Worm (Caenorhabditis elegans): ENCODE measurements around the gene ncx-7.

ncx-7 gene

ce11 chrIII:9705157-9705905 lies 14.8 kb downstream of the ncx-7 start:
- TF ChIP-seq lin-35 (GFP tag; optimal IDR thresholded peaks at IDR 0.05) (peak in 1 of 3 experiments; percentile 25), cebp-1 (GFP tag; IDR thresholded peaks at IDR 0.05) (no peak), cebp-1 (tag; optimal IDR thresholded peaks at IDR 0.05) (no peak)

- TF ChIP-seq attf-6 (GFP tag; IDR thresholded peaks at IDR 0.05) (no peak), atf-7 (tag; optimal IDR thresholded peaks at IDR 0.05) (peak; percentile 40), nhr-80 (tag; optimal IDR thresholded peaks at IDR 0.05) (no peak)
These were observed 15.5 kb downstream of the ncx-7 start for ce11 chrIII:9704606-9704938.

- TF ChIP-seq zim-3 (tag; optimal IDR thresholded peaks at IDR 0.05), result no peak
- TF ChIP-seq attf-5 (GFP tag; optimal IDR thresholded peaks at IDR 0.05), result no peak
- TF ChIP-seq K12H6.12 (tag; optimal IDR thresholded peaks at IDR 0.05), result peak; percentile 51
- no peak for TF ChIP-seq aptf-2 (GFP tag; conservative IDR thresholded peaks at IDR 0.05)
- no peak for TF ChIP-seq mxl-1 (tag; optimal IDR thresholded peaks at IDR 0.05)
- 0 out of 2 replicates have a peak, but pooled peaks have one; percentile 57 for TF ChIP-seq lin-26 (GFP tag; IDR thresholded peaks at IDR 0.05)
- TF ChIP-seq egl-18 (GFP tag; IDR thresholded peaks at IDR 0.05), result no peak
- no peak for TF ChIP-seq mcd-1 (GFP tag; IDR thresholded peaks at IDR 0.05)
- TF ChIP-seq snpc-1.3 (tag; optimal IDR thresholded peaks at IDR 0.05; ENCODE audit: insufficient read depth), result no peak
- no peak for TF ChIP-seq lsy-27 (tag; optimal IDR thresholded peaks at IDR 0.05; ENCODE audit: borderline replicate concordance, insufficient read depth)
- no peak for TF ChIP-seq cebp-1 (GFP tag; IDR thresholded peaks at IDR 0.05)
- peak; percentile 36 for TF ChIP-seq cebp-1 (tag; optimal IDR thresholded peaks at IDR 0.05)
- TF ChIP-seq zfh-2 (GFP tag; conservative IDR thresholded peaks at IDR 0.05), result peak; percentile 83
- TF ChIP-seq madf-6 (GFP tag; IDR thresholded peaks at IDR 0.05), result no peak
- TF ChIP-seq fkh-3 (tag; optimal IDR thresholded peaks at IDR 0.05), result no peak
- TF ChIP-seq ceh-27 (GFP tag; optimal IDR thresholded peaks at IDR 0.05), result peak; percentile 38
- no peak for TF ChIP-seq ceh-79 (tag; optimal IDR thresholded peaks at IDR 0.05)
- no peak for TF ChIP-seq ekl-4 (GFP tag; IDR thresholded peaks at IDR 0.05)
- TF ChIP-seq die-1 (tag; optimal IDR thresholded peaks at IDR 0.05), result peak; percentile 11
- peak; percentile 38 for TF ChIP-seq somi-1 (GFP tag; optimal IDR thresholded peaks at IDR 0.05)
- no peak for TF ChIP-seq rpc-1 (optimal IDR thresholded peaks at IDR 0.05)
- no peak for TF ChIP-seq rpc-1 (tag; optimal IDR thresholded peaks at IDR 0.05)
- TF ChIP-seq unc-130 (GFP tag; optimal IDR thresholded peaks at IDR 0.05), result no peak
- no peak for TF ChIP-seq cebp-2 (GFP tag; IDR thresholded peaks at IDR 0.05)
- no peak for TF ChIP-seq nhr-27 (tag; optimal IDR thresholded peaks at IDR 0.05)
- no peak for TF ChIP-seq C06A6.2 (GFP tag; conservative IDR thresholded peaks at IDR 0.05)
- TF ChIP-seq hmg-1.2 (GFP tag; IDR thresholded peaks at IDR 0.05), result peak; percentile 43; the same call in 1 of the 2 replicates
- TF ChIP-seq nfyb-1 (GFP tag; IDR thresholded peaks at IDR 0.05), result 0 out of 2 replicates have a peak, but pooled peaks have one; percentile 19
- no peak for TF ChIP-seq snpc-4 (GFP tag; optimal IDR thresholded peaks at IDR 0.05)
- no peak for TF ChIP-seq snpc-4 (tag; optimal IDR thresholded peaks at IDR 0.05)
- TF ChIP-seq lin-54 (GFP tag; optimal IDR thresholded peaks at IDR 0.05), result no peak
These were observed 16.1 kb downstream of the ncx-7 start for ce11 chrIII:9703747-9704605.

Measured in whole organism, young adult.